Fruit fly (Drosophila melanogaster) whole organism, embryonic: ENCODE measurements around the gene CG18577.

ENCODE experiments used
- Adf1 ChIP-seq: fragments of 200-800 bp; sonication (Bioruptor generic); IDR thresholded peaks from 2 replicates; pipeline ENCODE4 v1.3.6; 2022; ENCODE audit warnings: missing biosample characterization, missing genetic modification characterization
- Atf3 ChIP-seq: fragments of 200-800 bp; sonication (Bioruptor generic); optimal IDR thresholded peaks from 3 replicates; lab custom pipeline; 2016; ENCODE audit warnings: missing biosample characterization, missing genetic modification characterization
- Atf6 ChIP-seq: fragments of 200-800 bp; sonication (Bioruptor generic); IDR thresholded peaks from 2 replicates; pipeline ENCODE4 v1.3.6; 2022; ENCODE audit warnings: missing biosample characterization, missing genetic modification characterization
- Bdp1 ChIP-seq: fragments of 200-800 bp; sonication (Bioruptor generic); optimal IDR thresholded peaks from 3 replicates; lab custom pipeline; 2016; ENCODE audit warnings: missing biosample characterization, missing genetic modification characterization
- Bgb ChIP-seq: fragments of 200-800 bp; sonication (Bioruptor generic); IDR thresholded peaks from 2 replicates; pipeline ENCODE4 v1.3.6; 2022; ENCODE audit warnings: missing biosample characterization, missing genetic modification characterization; ENCODE audit not compliant: partially characterized antibody
- Blimp-1 ChIP-seq: fragments of 200-800 bp; sonication (Bioruptor generic); optimal IDR thresholded peaks from 3 replicates; lab custom pipeline; 2018; ENCODE audit warnings: missing biosample characterization, missing genetic modification characterization, mild to moderate bottlenecking, moderate library complexity, missing genetic modification reagents
- CG14667 ChIP-seq: fragments of 200-800 bp; sonication (Bioruptor generic); IDR thresholded peaks from 2 replicates; pipeline ENCODE4 v1.3.6; 2022; ENCODE audit warnings: missing biosample characterization, missing genetic modification characterization
- CG15011 ChIP-seq: fragments of 200-800 bp; sonication (Bioruptor generic); optimal IDR thresholded peaks from 3 replicates; lab custom pipeline; 2018; ENCODE audit warnings: missing biosample characterization, mild to moderate bottlenecking, missing genetic modification characterization
- CG15073 ChIP-seq: fragments of 200-800 bp; sonication (Bioruptor generic); optimal IDR thresholded peaks from 2 replicates; lab custom pipeline; 2016; ENCODE audit warnings: missing biosample characterization, missing genetic modification characterization
- CG15696 ChIP-seq: fragments of 200-800 bp; sonication (Bioruptor generic); optimal IDR thresholded peaks from 2 replicates; lab custom pipeline; 2019; ENCODE audit warnings: missing biosample characterization, mild to moderate bottlenecking, missing genetic modification characterization, moderate library complexity
- CG2712 ChIP-seq: fragments of 200-800 bp; optimal IDR thresholded peaks from 3 replicates; lab custom pipeline; 2019; ENCODE audit warnings: missing biosample characterization, mild to moderate bottlenecking, missing genetic modification characterization, moderate library complexity
- CG32532 ChIP-seq: fragments of 200-800 bp; sonication (Bioruptor generic); IDR thresholded peaks from 2 replicates; pipeline ENCODE4 v1.3.6; 2022; ENCODE audit warnings: missing biosample characterization, missing genetic modification characterization
- CG4854 ChIP-seq: fragments of 200-800 bp; sonication (Bioruptor generic); optimal IDR thresholded peaks from 2 replicates; lab custom pipeline; 2016; ENCODE audit warnings: missing biosample characterization, missing genetic modification characterization, inconsistent platforms
- CG5180 ChIP-seq: fragments of 200-800 bp; sonication (Bioruptor generic); optimal IDR thresholded peaks from 3 replicates; lab custom pipeline; 2017; ENCODE audit warnings: missing biosample characterization, missing genetic modification characterization, mild to moderate bottlenecking, moderate library complexity, missing genetic modification reagents
- CG7786 ChIP-seq: fragments of 200-800 bp; sonication (Bioruptor generic); optimal IDR thresholded peaks from 2 replicates; lab custom pipeline; 2016; ENCODE audit warnings: missing biosample characterization, missing genetic modification characterization
- CG8388 ChIP-seq: fragments of 200-800 bp; sonication (Bioruptor generic); optimal IDR thresholded peaks from 2 replicates; lab custom pipeline; 2019; ENCODE audit warnings: missing biosample characterization, mild to moderate bottlenecking, missing genetic modification characterization, moderate library complexity
- CG8765 ChIP-seq: fragments of 200-800 bp; sonication (Bioruptor generic); IDR thresholded peaks from 2 replicates; pipeline ENCODE4 v1.3.6; 2022; ENCODE audit warnings: missing biosample characterization, missing genetic modification characterization
- CG8944 ChIP-seq: fragments of 200-800 bp; sonication (Bioruptor generic); optimal IDR thresholded peaks from 3 replicates; lab custom pipeline; 2016; ENCODE audit warnings: missing biosample characterization, missing genetic modification characterization
- CG9727 ChIP-seq: fragments of 200-800 bp; sonication (Bioruptor generic); optimal IDR thresholded peaks from 3 replicates; lab custom pipeline; 2017; ENCODE audit warnings: missing biosample characterization, mild to moderate bottlenecking, missing genetic modification characterization
- CTCF ChIP-seq: fragments of 200-800 bp; sonication (Bioruptor generic); optimal IDR thresholded peaks from 2 replicates; lab custom pipeline; 2017; ENCODE audit warnings: missing biosample characterization, mild to moderate bottlenecking, missing genetic modification characterization, moderate library complexity
- D ChIP-seq, 2 experiments: fragments of 200-800 bp in 1 of 2; fragments of >200 bp in 1 of 2; sonication (Bioruptor generic) in 1 of 2; optimal IDR thresholded peaks; 2 replicates in 1 of 2; 3 replicates in 1 of 2; lab custom pipeline; 2017; ENCODE audit warnings: mild to moderate bottlenecking in 1 of 2, missing biosample characterization in 1 of 2, missing genetic modification characterization in 1 of 2, missing genetic modification reagents in 1 of 2
- ERR ChIP-seq: fragments of 200-800 bp; sonication (Bioruptor generic); optimal IDR thresholded peaks from 2 replicates; lab custom pipeline; 2016; ENCODE audit warnings: missing biosample characterization, missing genetic modification characterization
- Fer2 ChIP-seq: fragments of 200-800 bp; sonication (Bioruptor generic); optimal IDR thresholded peaks from 2 replicates; lab custom pipeline; 2018; ENCODE audit warnings: missing biosample characterization, mild to moderate bottlenecking, missing genetic modification characterization, moderate library complexity
- Hey ChIP-seq: fragments of 200-800 bp; sonication (Bioruptor generic); optimal IDR thresholded peaks from 3 replicates; lab custom pipeline; 2018; ENCODE audit warnings: missing biosample characterization, mild to moderate bottlenecking, missing genetic modification characterization
- HmgD ChIP-seq: fragments of 200-800 bp; sonication (Bioruptor generic); optimal IDR thresholded peaks from 3 replicates; lab custom pipeline; 2016; ENCODE audit warnings: missing biosample characterization, missing genetic modification characterization
- NC2α ChIP-seq: fragments of 200-800 bp; sonication (Bioruptor generic); optimal IDR thresholded peaks from 2 replicates; lab custom pipeline; 2016; ENCODE audit warnings: missing biosample characterization, missing genetic modification characterization
- Neu2 ChIP-seq: fragments of 200-800 bp; sonication (Bioruptor generic); optimal IDR thresholded peaks from 3 replicates; lab custom pipeline; 2016; ENCODE audit warnings: missing biosample characterization, missing genetic modification characterization, borderline replicate concordance
- Nf-YB ChIP-seq: fragments of 200-800 bp; sonication (Bioruptor generic); optimal IDR thresholded peaks from 3 replicates; lab custom pipeline; 2019; ENCODE audit warnings: missing biosample characterization, mild to moderate bottlenecking, missing genetic modification characterization, moderate library complexity
- Oaz ChIP-seq: fragments of 200-800 bp; sonication (Bioruptor generic); IDR thresholded peaks from 2 replicates; pipeline ENCODE4 v1.3.6; 2022; ENCODE audit warnings: missing biosample characterization, missing genetic modification characterization
- Rfx ChIP-seq: fragments of 200-800 bp; sonication (Bioruptor generic); IDR thresholded peaks from 2 replicates; pipeline ENCODE4 v1.3.6; 2022; ENCODE audit warnings: missing biosample characterization, missing genetic modification characterization
- Rx ChIP-seq: fragments of 200-800 bp; sonication (Bioruptor generic); IDR thresholded peaks from 2 replicates; pipeline ENCODE4 v1.3.6; 2022; ENCODE audit warnings: missing biosample characterization, missing genetic modification characterization
- Ssrp ChIP-seq: fragments of 200-800 bp; sonication (Bioruptor generic); optimal IDR thresholded peaks from 2 replicates; lab custom pipeline; 2018; ENCODE audit warnings: missing biosample characterization, mild to moderate bottlenecking, missing genetic modification characterization, moderate library complexity
- amos ChIP-seq: fragments of 200-800 bp; sonication (Bioruptor generic); IDR thresholded peaks from 2 replicates; pipeline ENCODE4 v1.3.6; 2022; ENCODE audit warnings: missing biosample characterization, missing genetic modification characterization; ENCODE audit not compliant: partially characterized antibody
- cas ChIP-seq: fragments of 200-800 bp; sonication (Bioruptor generic); IDR thresholded peaks from 2 replicates; pipeline ENCODE4 v1.3.6; 2022; ENCODE audit warnings: missing biosample characterization, missing genetic modification characterization
- chinmo ChIP-seq: fragments of 200-800 bp; sonication (Bioruptor generic); IDR thresholded peaks from 4 replicates; pipeline ENCODE4 v1.3.6; 2022; ENCODE audit warnings: missing biosample characterization, missing genetic modification characterization; ENCODE audit not compliant: partially characterized antibody
- ci ChIP-seq: fragments of 200-800 bp; sonication (Bioruptor generic); IDR thresholded peaks from 3 replicates; pipeline ENCODE4 v1.3.6; 2022; ENCODE audit warnings: missing biosample characterization, missing genetic modification characterization
- danr ChIP-seq: fragments of 200-800 bp; sonication (Bioruptor generic); IDR thresholded peaks from 2 replicates; pipeline ENCODE4 v1.3.6; 2022; ENCODE audit warnings: missing biosample characterization, missing genetic modification characterization
- disco-r ChIP-seq: fragments of 200-800 bp; sonication (Bioruptor generic); optimal IDR thresholded peaks from 2 replicates; lab custom pipeline; 2016; ENCODE audit warnings: missing biosample characterization, missing genetic modification characterization
- gem ChIP-seq: fragments of 200-800 bp; sonication (Bioruptor generic); optimal IDR thresholded peaks from 2 replicates; lab custom pipeline; 2019; ENCODE audit warnings: missing biosample characterization, mild to moderate bottlenecking, missing genetic modification characterization, moderate library complexity
- hbn ChIP-seq: fragments of 200-800 bp; sonication (Bioruptor generic); IDR thresholded peaks from 2 replicates; pipeline ENCODE4 v1.3.6; 2022; ENCODE audit warnings: missing biosample characterization, missing genetic modification characterization; ENCODE audit not compliant: partially characterized antibody
- ken ChIP-seq: fragments of 200-800 bp; sonication (Bioruptor generic); IDR thresholded peaks from 3 replicates; pipeline ENCODE4 v1.3.6; 2022; ENCODE audit warnings: missing biosample characterization, missing genetic modification characterization
- mirr ChIP-seq: fragments of 200-800 bp; sonication (Bioruptor generic); optimal IDR thresholded peaks from 3 replicates; lab custom pipeline; 2018; ENCODE audit warnings: missing biosample characterization, mild to moderate bottlenecking, missing genetic modification characterization
- nerfin-1 ChIP-seq: fragments of 200-800 bp; sonication (Bioruptor generic); optimal IDR thresholded peaks from 3 replicates; lab custom pipeline; 2019; ENCODE audit warnings: missing biosample characterization, mild to moderate bottlenecking, missing genetic modification characterization, moderate library complexity
- nerfin-2 ChIP-seq: fragments of 200-800 bp; sonication (Bioruptor generic); IDR thresholded peaks from 2 replicates; pipeline ENCODE4 v1.3.6; 2022; ENCODE audit warnings: missing biosample characterization, missing genetic modification characterization; ENCODE audit not compliant: partially characterized antibody
- otp ChIP-seq: fragments of 200-800 bp; sonication (Bioruptor generic); IDR thresholded peaks from 3 replicates; pipeline ENCODE4, ENCODE4 v1.3.6; 2022; ENCODE audit warnings: missing biosample characterization, missing genetic modification characterization
- run ChIP-seq: fragments of 200-800 bp; sonication (Bioruptor generic); optimal IDR thresholded peaks from 3 replicates; lab custom pipeline; 2018; ENCODE audit warnings: missing biosample characterization, mild to moderate bottlenecking, missing genetic modification characterization
- sc ChIP-seq, 3 experiments: fragments of >200 bp in 2 of 3; fragments of 200-800 bp in 1 of 3; sonication (Bioruptor generic) in 1 of 3; optimal IDR thresholded peaks; 2 replicates in 2 of 3; 3 replicates in 1 of 3; lab custom pipeline; 2017; ENCODE audit warnings: mild to moderate bottlenecking in 1 of 3, missing biosample characterization in 1 of 3, missing genetic modification characterization in 1 of 3, missing genetic modification reagents in 1 of 3
- shn ChIP-seq: fragments of 200-800 bp; sonication (Bioruptor generic); optimal IDR thresholded peaks from 3 replicates; lab custom pipeline; 2016; ENCODE audit warnings: missing biosample characterization, missing genetic modification characterization
- sob ChIP-seq: fragments of 200-800 bp; sonication (Bioruptor generic); IDR thresholded peaks from 2 replicates; pipeline ENCODE4 v1.3.6; 2022; ENCODE audit warnings: missing biosample characterization, missing genetic modification characterization
- tap ChIP-seq: fragments of 200-800 bp; optimal IDR thresholded peaks from 3 replicates; lab custom pipeline; 2019; ENCODE audit warnings: missing biosample characterization, mild to moderate bottlenecking, missing genetic modification characterization, moderate library complexity

Gene CG18577

DNA sequence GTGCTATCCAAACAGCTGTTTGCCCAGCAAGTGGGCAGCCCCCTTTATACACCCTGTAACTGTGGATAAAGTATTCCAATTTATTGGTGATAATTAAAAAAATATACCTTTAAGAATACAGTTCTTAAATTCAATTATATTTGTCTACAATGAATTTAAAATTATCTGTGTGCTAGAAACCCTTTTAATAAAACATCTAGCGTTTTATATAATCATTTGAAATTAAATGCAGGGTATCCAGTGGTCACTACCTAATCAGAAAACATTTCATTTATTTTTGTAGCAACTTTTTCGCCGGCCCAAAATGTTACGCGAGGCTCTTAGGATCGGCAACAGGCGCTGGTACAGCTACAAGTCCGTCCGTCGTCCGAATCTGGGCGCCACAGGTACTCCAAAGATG is 30.6 kb downstream of the CG18577 start, which contains the start of gene CG17726 (continued):
- TF ChIP-seq CG8944 (GFP tag; lab: Kevin White, UChicago) (peak; percentile 87), Hey (tag; lab: Kevin White, UChicago) (no peak), CG15073 (GFP tag; lab: Kevin White, UChicago) (peak; percentile 71), cas (GFP tag; lab: Robert Waterston, UW) (peak; percentile 96), sob (peak; percentile 97), Nf-YB (GFP tag; lab: Kevin White, UChicago) (peak; percentile 89), CG5180 (GFP tag; lab: Kevin White, UChicago) (no peak), Adf1 (peak; percentile 84), run (peak; percentile 96), Neu2 (GFP tag; lab: Kevin White, UChicago) (no peak), HmgD (GFP tag; lab: Kevin White, UChicago) (peak; percentile 62), ken (GFP tag; lab: Robert Waterston, UW) (peak; percentile 96), CG15011 (GFP tag; lab: Kevin White, UChicago) (no peak), CG8388 (GFP tag; lab: Kevin White, UChicago) (peak; percentile 98), mirr (GFP tag; lab: Kevin White, UChicago) (peak; percentile 81), ERR (GFP tag; lab: Kevin White, UChicago) (peak; percentile 63), CG4854 (peak; percentile 90), sc (optimal IDR thresholded peaks at IDR 0.05; lab: Kevin White, UChicago) (no peak), sc (GFP tag; optimal IDR thresholded peaks at IDR 0.05; lab: Kevin White, UChicago) (peak; percentile 92), shn (GFP tag; lab: Kevin White, UChicago) (peak; percentile 79), NC2α (GFP tag; lab: Kevin White, UChicago) (peak; percentile 77), Rfx (GFP tag; lab: Robert Waterston, UW) (peak; percentile 98), CTCF (peak; percentile 36), danr (GFP tag; lab: Robert Waterston, UW) (peak; percentile 93), Fer2 (tag; lab: Kevin White, UChicago) (peak; percentile 94), CG7786 (GFP tag; lab: Kevin White, UChicago) (peak; percentile 87), nerfin-1 (tag; lab: Kevin White, UChicago) (peak; percentile 93), ci (peak; percentile 99), Bdp1 (peak; percentile 82), CG32532 (GFP tag; lab: Robert Waterston, UW) (peak; percentile 98), Atf3 (GFP tag; lab: Kevin White, UChicago) (peak; percentile 86), Bgb (no peak), CG8765 (GFP tag; lab: Robert Waterston, UW) (peak; percentile 97), Rx (GFP tag; lab: Robert Waterston, UW) (peak; percentile 95), otp (GFP tag; lab: Robert Waterston, UW) (peak; percentile 98), tap (tag; lab: Kevin White, UChicago) (peak; percentile 98), Blimp-1 (GFP tag; lab: Kevin White, UChicago) (peak; percentile 94), Atf6 (GFP tag; lab: Robert Waterston, UW) (peak; percentile 99), nerfin-2 (GFP tag; lab: Robert Waterston, UW) (no peak), hbn (GFP tag; lab: Robert Waterston, UW) (no peak), gem (tag; lab: Kevin White, UChicago) (peak; percentile 99), CG9727 (peak; percentile 97), amos (GFP tag; lab: Robert Waterston, UW) (no peak), chinmo (GFP tag; lab: Robert Waterston, UW) (no peak), CG2712 (tag; lab: Kevin White, UChicago) (peak; percentile 99), CG15696 (tag; lab: Kevin White, UChicago) (peak; percentile 96), D (optimal IDR thresholded peaks at IDR 0.05; lab: Kevin White, UChicago) (no peak), D (GFP tag; optimal IDR thresholded peaks at IDR 0.05; lab: Kevin White, UChicago) (peak; percentile 89), disco-r (GFP tag; lab: Kevin White, UChicago) (peak; percentile 85), Oaz (GFP tag; lab: Robert Waterston, UW) (peak; percentile 97), Ssrp (tag; lab: Kevin White, UChicago) (peak; percentile 97), CG14667 (GFP tag; lab: Robert Waterston, UW) (peak; percentile 96)
